Fruit fly (Drosophila melanogaster) whole organism, wandering third instar larva: ENCODE data around the gene CG6204.
A peak's percentile ranks its signal among the peaks of the same experiment; 100 is the strongest.

Experiments
- Dif ChIP-seq: fragments of 200-275, 200-300 bp; sonication (Bioruptor generic); optimal IDR thresholded peaks from 2 replicates; lab custom pipeline; 2018; ENCODE audit warnings: missing biosample characterization, missing genetic modification characterization; ENCODE audit not compliant: partially characterized antibody
- GATAd ChIP-seq: sonication (Bioruptor generic); optimal IDR thresholded peaks from 2 replicates; lab custom pipeline; 2016; ENCODE audit warnings: missing biosample characterization, missing genetic modification characterization
- HLH106 ChIP-seq: fragments of 200-800 bp; optimal IDR thresholded peaks from 3 replicates; lab custom pipeline; 2019; ENCODE audit warnings: missing biosample characterization, mild to moderate bottlenecking, missing genetic modification characterization, moderate library complexity
- Myc ChIP-seq: fragments of >200 bp; optimal IDR thresholded peaks from 2 replicates; lab custom pipeline; 2017
- Vsx2 ChIP-seq: fragments of 200-300, 225-300 bp; sonication (Bioruptor generic); optimal IDR thresholded peaks from 2 replicates; lab custom pipeline; 2018; ENCODE audit warnings: missing biosample characterization, missing genetic modification characterization; ENCODE audit not compliant: partially characterized antibody
- dsf ChIP-seq: sonication (Bioruptor generic); optimal IDR thresholded peaks from 2 replicates; lab custom pipeline; 2016; ENCODE audit warnings: missing biosample characterization, missing genetic modification characterization, borderline replicate concordance
- ey ChIP-seq: fragments of 200-800 bp; sonication (Bioruptor generic); optimal IDR thresholded peaks from 2 replicates; lab custom pipeline; 2016; ENCODE audit warnings: missing biosample characterization, missing genetic modification characterization

DNA sequence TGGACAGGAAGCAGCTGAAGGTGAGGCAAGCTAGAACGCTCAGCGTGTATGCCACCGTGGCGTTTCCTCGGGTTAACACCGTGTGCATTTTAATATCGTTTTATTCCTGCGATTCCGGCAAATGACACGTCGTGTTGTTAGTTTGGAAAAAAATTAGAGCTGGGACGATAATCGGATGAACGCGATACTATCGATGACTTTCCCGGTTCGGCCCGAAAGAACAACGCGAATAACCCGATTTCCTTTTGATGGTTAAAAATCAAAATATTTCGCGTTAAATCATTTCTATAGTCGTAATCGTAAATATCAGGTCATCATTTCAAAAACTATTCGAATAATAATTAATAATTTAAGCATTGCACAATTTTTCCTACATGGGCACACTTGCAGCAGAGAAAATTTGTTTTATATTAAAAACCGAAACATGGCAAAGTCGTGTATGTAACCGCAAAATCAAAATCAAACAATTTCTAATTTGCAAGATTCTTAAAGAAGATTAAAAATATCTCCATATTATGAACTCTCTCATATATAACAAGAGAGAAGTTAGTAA, 36.3 kb downstream of the CG6204 start, which contains the start of gene Spase22-23:
- TF ChIP-seq Dif, result no peak
- peak; percentile 44 for TF ChIP-seq dsf (GFP tag; lab: Kevin White, UChicago)
- no peak for TF ChIP-seq ey (GFP tag; lab: Kevin White, UChicago)
- no peak for TF ChIP-seq GATAd (GFP tag; lab: Kevin White, UChicago)
- no peak for TF ChIP-seq Myc (lab: Kevin White, UChicago)
- no peak for TF ChIP-seq HLH106 (tag; lab: Kevin White, UChicago)
- TF ChIP-seq Vsx2 (GFP tag; lab: Kevin White, UChicago), result no peak
